Worm (Caenorhabditis elegans) whole organism, L4 larva: ENCODE results near the gene gpa-12.

Experiments used
- ceh-28 ChIP-seq: fragments of 150-350 bp; optimal IDR thresholded peaks from 2 replicates; lab custom pipeline; 2014; ENCODE audit warnings: missing biosample characterization, missing genetic modification reagents, missing genetic modification characterization
- ceh-82 ChIP-seq: sonication (generic microtip); optimal IDR thresholded peaks from 2 replicates; lab custom pipeline; 2017; ENCODE audit warnings: missing biosample characterization, missing genetic modification characterization
- daf-19 ChIP-seq: fragments of 200-800 bp; sonication (Bioruptor generic); conservative IDR thresholded peaks from 2 replicates; pipeline ENCODE4 v1.3.6; 2022; ENCODE audit warnings: missing genetic modification characterization, missing compliant biosample characterization
- dmd-8 ChIP-seq: fragments of 200-800 bp; sonication (Bioruptor generic); IDR thresholded peaks from 2 replicates; pipeline ENCODE4 v1.3.6; 2022; ENCODE audit warnings: missing genetic modification characterization, missing compliant biosample characterization
- egl-27 ChIP-seq: sonication (generic microtip); optimal IDR thresholded peaks from 3 replicates; lab custom pipeline; 2017; ENCODE audit warnings: missing biosample characterization, missing genetic modification reagents, missing genetic modification characterization
- fkh-10 ChIP-seq: fragments of 150-350 bp; optimal IDR thresholded peaks from 2 replicates; lab custom pipeline; 2014; ENCODE audit warnings: missing biosample characterization, missing genetic modification reagents, missing genetic modification characterization
- hif-1 ChIP-seq, 2 experiments: sonication (generic microtip); optimal IDR thresholded peaks; 2 replicates each; lab custom pipeline; 2016 to 2017; ENCODE audit warnings: missing compliant biosample characterization in 2 of 2, missing genetic modification characterization in 2 of 2, missing genetic modification reagents in 2 of 2, missing genotype in 2 of 2, mild to moderate bottlenecking in 1 of 2
- mes-2 ChIP-seq: sonication (generic microtip); optimal IDR thresholded peaks from 2 replicates; lab custom pipeline; 2016; ENCODE audit warnings: missing genotype, mild to moderate bottlenecking, missing genetic modification characterization, missing compliant biosample characterization; ENCODE audit not compliant: poor library complexity, severe bottlenecking
- nhr-237 ChIP-seq: sonication (generic microtip); optimal IDR thresholded peaks from 2 replicates; lab custom pipeline; 2017; ENCODE audit warnings: missing biosample characterization, missing genetic modification characterization
- nhr-6 ChIP-seq: fragments of 150-350 bp; optimal IDR thresholded peaks from 2 replicates; lab custom pipeline; 2014; ENCODE audit warnings: missing biosample characterization, missing genetic modification characterization
- nhr-77 ChIP-seq: fragments of 150-350 bp; optimal IDR thresholded peaks from 2 replicates; lab custom pipeline; 2014; ENCODE audit warnings: missing biosample characterization, missing genetic modification characterization
- snpc-4 ChIP-seq: fragments of 150-350 bp; optimal IDR thresholded peaks from 2 replicates; lab custom pipeline; 2014; ENCODE audit warnings: missing biosample characterization, missing genetic modification characterization
- unc-130 ChIP-seq: sonication (generic microtip); optimal IDR thresholded peaks from 2 replicates; lab custom pipeline; 2016; ENCODE audit warnings: missing genetic modification reagents, missing genetic modification characterization, missing compliant biosample characterization

DNA sequence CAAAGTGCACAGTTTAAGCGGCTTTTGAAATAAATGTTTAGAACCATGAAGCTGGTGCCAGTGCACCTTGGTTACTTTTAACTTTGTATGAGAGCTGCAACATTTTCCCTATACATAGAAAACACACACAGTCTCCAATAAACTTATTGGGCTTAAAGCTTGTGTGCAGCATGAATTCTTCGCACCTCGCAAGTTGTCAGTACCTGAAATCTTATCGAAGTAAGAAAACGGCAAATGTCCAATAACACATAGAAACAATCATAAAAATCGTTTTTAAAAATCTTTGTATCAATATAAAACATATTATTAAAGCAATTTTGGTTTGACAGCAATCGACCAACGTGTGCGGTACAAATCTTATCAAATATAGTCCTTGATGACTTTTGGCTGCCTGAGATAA, 25.0 kb downstream of the gpa-12 start:
- TF ChIP-seq unc-130 (GFP tag; lab: Kevin White, UChicago): no peak
- TF ChIP-seq dmd-8: no peak
- no peak for TF ChIP-seq fkh-10 (GFP tag; lab: Kevin White, UChicago)
- TF ChIP-seq ceh-82 (tag; lab: Kevin White, UChicago): no peak
- TF ChIP-seq snpc-4 (tag; lab: Kevin White, UChicago): no peak
- TF ChIP-seq hif-1 (tag; optimal IDR thresholded peaks at IDR 0.05; lab: Kevin White, UChicago): no peak
- TF ChIP-seq nhr-77 (tag; lab: Kevin White, UChicago): no peak
- TF ChIP-seq nhr-237 (tag; lab: Kevin White, UChicago): no peak
- no peak for TF ChIP-seq egl-27 (tag; lab: Kevin White, UChicago)
- TF ChIP-seq mes-2: no peak
- no peak for TF ChIP-seq nhr-6 (tag; lab: Kevin White, UChicago)
- no peak for TF ChIP-seq ceh-28 (tag; lab: Kevin White, UChicago)
- no peak for TF ChIP-seq daf-19
